Fruit fly (Drosophila melanogaster): ENCODE results near the gene Mur18B.

dm6 chrX:19248426-19249217 lies 35.6 kb downstream of the Mur18B start, which contains the start of gene Hs3st-B:
- TF ChIP-seq fru (GFP tag; optimal IDR thresholded peaks at IDR 0.05) = no peak
- TF ChIP-seq usp (GFP tag; optimal IDR thresholded peaks at IDR 0.05) = no peak

Measured in whole organism, wandering third instar larva.